Fruit fly (Drosophila melanogaster) whole organism, wandering third instar larva: ENCODE results near the gene kmr.

Experiments used
- Abd-B ChIP-seq: fragments of >200 bp; optimal IDR thresholded peaks from 2 replicates; lab custom pipeline; 2017; ENCODE audit warnings: missing biosample characterization, missing genetic modification characterization
- CG32264 ChIP-seq: fragments of 200-800 bp; sonication (Bioruptor generic); optimal IDR thresholded peaks from 2 replicates; lab custom pipeline; 2016; ENCODE audit warnings: missing biosample characterization, missing genetic modification characterization
- CG9705 ChIP-seq: fragments of 200-800 bp; sonication (Bioruptor generic); optimal IDR thresholded peaks from 2 replicates; lab custom pipeline; 2018; ENCODE audit warnings: missing biosample characterization, mild to moderate bottlenecking, missing genetic modification characterization
- CrebA ChIP-seq: fragments of 200-800 bp; sonication (Bioruptor generic); optimal IDR thresholded peaks from 2 replicates; lab custom pipeline; 2016; ENCODE audit warnings: missing biosample characterization, mild to moderate bottlenecking, missing genetic modification characterization, borderline replicate concordance
- Dfd ChIP-seq: fragments of >200 bp; optimal IDR thresholded peaks from 2 replicates; lab custom pipeline; 2017; ENCODE audit warnings: missing biosample characterization, missing genetic modification characterization
- Dif ChIP-seq: fragments of 200-275, 200-300 bp; sonication (Bioruptor generic); optimal IDR thresholded peaks from 2 replicates; lab custom pipeline; 2018; ENCODE audit warnings: missing biosample characterization, missing genetic modification characterization; ENCODE audit not compliant: partially characterized antibody
- GATAd ChIP-seq: sonication (Bioruptor generic); optimal IDR thresholded peaks from 2 replicates; lab custom pipeline; 2016; ENCODE audit warnings: missing biosample characterization, missing genetic modification characterization
- HLH106 ChIP-seq: fragments of 200-800 bp; optimal IDR thresholded peaks from 3 replicates; lab custom pipeline; 2019; ENCODE audit warnings: missing biosample characterization, mild to moderate bottlenecking, missing genetic modification characterization, moderate library complexity
- Hnf4 ChIP-seq: fragments of 200-800 bp; sonication (Bioruptor generic); optimal IDR thresholded peaks from 2 replicates; lab custom pipeline; 2016; ENCODE audit warnings: missing biosample characterization, mild to moderate bottlenecking, missing genetic modification characterization
- Hr83 ChIP-seq: fragments of 200-300 bp; sonication (Bioruptor generic); optimal IDR thresholded peaks from 2 replicates; lab custom pipeline; 2016; ENCODE audit warnings: missing biosample characterization, mild to moderate bottlenecking, missing genetic modification characterization, moderate library complexity; ENCODE audit not compliant: poor library complexity, severe bottlenecking
- Jra ChIP-seq: sonication (Bioruptor generic); optimal IDR thresholded peaks from 2 replicates; lab custom pipeline; 2016; ENCODE audit warnings: missing biosample characterization, missing genetic modification characterization
- Mio ChIP-seq: sonication (Bioruptor generic); optimal IDR thresholded peaks from 2 replicates; lab custom pipeline; 2016; ENCODE audit warnings: missing biosample characterization, missing genetic modification characterization
- Myc ChIP-seq: fragments of >200 bp; optimal IDR thresholded peaks from 2 replicates; lab custom pipeline; 2017
- N ChIP-seq: fragments of >200 bp; optimal IDR thresholded peaks from 2 replicates; lab custom pipeline; 2018; ENCODE audit warnings: missing biosample characterization, missing external identifiers, missing genetic modification characterization
- OdsH ChIP-seq: fragments of 200-800 bp; sonication (Bioruptor generic); optimal IDR thresholded peaks from 2 replicates; lab custom pipeline; 2016; ENCODE audit warnings: missing biosample characterization, mild to moderate bottlenecking, missing genetic modification characterization
- Rel ChIP-seq, 2 experiments: fragments of 200-800 bp; sonication (Bioruptor generic) in 1 of 2; optimal IDR thresholded peaks; 2 replicates in 1 of 2; 3 replicates in 1 of 2; lab custom pipeline; 2016 to 2019; ENCODE audit warnings: mild to moderate bottlenecking in 2 of 2, missing biosample characterization in 2 of 2, missing genetic modification characterization in 2 of 2, moderate library complexity in 1 of 2
- Sp1 ChIP-seq: fragments of 200-800 bp; sonication (Bioruptor generic); optimal IDR thresholded peaks from 3 replicates; lab custom pipeline; 2019; ENCODE audit warnings: missing biosample characterization, mild to moderate bottlenecking, missing genetic modification characterization, moderate library complexity
- Vsx2 ChIP-seq: fragments of 200-300, 225-300 bp; sonication (Bioruptor generic); optimal IDR thresholded peaks from 2 replicates; lab custom pipeline; 2018; ENCODE audit warnings: missing biosample characterization, missing genetic modification characterization; ENCODE audit not compliant: partially characterized antibody
- br ChIP-seq: fragments of 200-800 bp; sonication (Bioruptor generic); optimal IDR thresholded peaks from 2 replicates; lab custom pipeline; 2016; ENCODE audit warnings: missing biosample characterization, missing genetic modification characterization
- brk ChIP-seq: fragments of 200-800 bp; sonication (Bioruptor generic); optimal IDR thresholded peaks from 2 replicates; lab custom pipeline; 2016; ENCODE audit warnings: missing biosample characterization, mild to moderate bottlenecking, missing genetic modification characterization
- dl ChIP-seq, 2 experiments: fragments of 175-275, 200-275 bp in 1 of 2; fragments of 200-275 bp in 1 of 2; sonication (Bioruptor generic); optimal IDR thresholded peaks; lab custom pipeline; 2018; ENCODE audit warnings: mild to moderate bottlenecking in 2 of 2, missing biosample characterization in 2 of 2, missing genetic modification characterization in 2 of 2, moderate library complexity in 2 of 2; ENCODE audit not compliant: partially characterized antibody in 2 of 2, insufficient read depth in 1 of 2
- dmrt93B ChIP-seq: fragments of 200-800 bp; sonication (Bioruptor generic); optimal IDR thresholded peaks from 2 replicates; lab custom pipeline; 2018; ENCODE audit warnings: missing biosample characterization, mild to moderate bottlenecking, missing genetic modification characterization
- dsf ChIP-seq: sonication (Bioruptor generic); optimal IDR thresholded peaks from 2 replicates; lab custom pipeline; 2016; ENCODE audit warnings: missing biosample characterization, missing genetic modification characterization, borderline replicate concordance
- ey ChIP-seq: fragments of 200-800 bp; sonication (Bioruptor generic); optimal IDR thresholded peaks from 2 replicates; lab custom pipeline; 2016; ENCODE audit warnings: missing biosample characterization, missing genetic modification characterization
- foxo ChIP-seq, 2 experiments: fragments of 200-800 bp; sonication (Bioruptor generic); optimal IDR thresholded peaks; 2 replicates in 1 of 2; 3 replicates in 1 of 2; lab custom pipeline; 2016 to 2017; ENCODE audit warnings: missing biosample characterization in 2 of 2, missing genetic modification characterization in 2 of 2
- fru ChIP-seq: fragments of 200-800 bp; sonication (Bioruptor generic); optimal IDR thresholded peaks from 3 replicates; lab custom pipeline; 2016; ENCODE audit warnings: missing biosample characterization, mild to moderate bottlenecking, missing genetic modification characterization
- h ChIP-seq: fragments of 200-800 bp; sonication (Bioruptor generic); optimal IDR thresholded peaks from 3 replicates; lab custom pipeline; 2016; ENCODE audit warnings: missing biosample characterization, mild to moderate bottlenecking, missing genetic modification characterization
- jim ChIP-seq: fragments of 175-275, 200-325 bp; sonication (Bioruptor generic); optimal IDR thresholded peaks from 2 replicates; lab custom pipeline; 2016; ENCODE audit warnings: missing biosample characterization, mild to moderate bottlenecking, missing genetic modification characterization
- lola ChIP-seq: fragments of >200 bp; optimal IDR thresholded peaks from 2 replicates; lab custom pipeline; 2017; ENCODE audit warnings: missing biosample characterization, missing genetic modification characterization
- pan ChIP-seq: fragments of >200 bp; optimal IDR thresholded peaks from 2 replicates; lab custom pipeline; 2017
- rgr ChIP-seq: fragments of 200-800 bp; sonication (Bioruptor generic); optimal IDR thresholded peaks from 3 replicates; lab custom pipeline; 2016; ENCODE audit warnings: missing biosample characterization, mild to moderate bottlenecking, missing genetic modification characterization
- sage ChIP-seq: fragments of 200-800 bp; sonication (Bioruptor generic); optimal IDR thresholded peaks from 2 replicates; lab custom pipeline; 2016; ENCODE audit warnings: missing biosample characterization, mild to moderate bottlenecking, missing genetic modification characterization
- sv ChIP-seq: fragments of 200-800 bp; sonication (Bioruptor generic); optimal IDR thresholded peaks from 3 replicates; lab custom pipeline; 2016; ENCODE audit warnings: missing biosample characterization, missing genetic modification characterization
- tai ChIP-seq: sonication (Bioruptor generic); optimal IDR thresholded peaks from 2 replicates; lab custom pipeline; 2016; ENCODE audit warnings: missing biosample characterization, missing genetic modification characterization
- woc ChIP-seq: sonication (Bioruptor generic); optimal IDR thresholded peaks from 2 replicates; lab custom pipeline; 2016; ENCODE audit warnings: missing biosample characterization, mild to moderate bottlenecking, missing genetic modification characterization

Gene kmr

DNA sequence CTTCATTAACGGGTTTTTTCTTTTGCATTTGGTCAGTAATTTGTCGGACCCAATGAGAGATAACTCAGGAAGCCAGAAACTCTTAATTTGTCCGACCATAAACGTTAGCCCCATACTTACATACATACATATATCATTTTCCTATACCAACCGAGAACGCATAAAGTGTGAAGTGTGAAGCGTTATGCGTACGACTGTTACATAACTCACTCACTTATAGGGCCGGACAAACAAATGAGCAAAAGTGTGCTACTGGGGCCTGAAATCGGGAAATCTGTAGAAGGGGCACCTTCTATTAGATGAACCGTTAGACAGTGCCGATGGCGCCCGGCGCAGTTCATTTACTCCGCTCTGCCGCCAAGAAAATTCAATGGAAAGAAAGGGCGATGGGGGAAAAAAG is 7.0 kb downstream of the kmr start:
- TF ChIP-seq N (GFP tag; lab: Kevin White, UChicago) (no peak), sage (no peak), dsf (no peak), woc (GFP tag; lab: Kevin White, UChicago) (no peak), GATAd (no peak), ey (GFP tag; lab: Kevin White, UChicago) (no peak), CG32264 (no peak), lola (GFP tag; lab: Kevin White, UChicago) (no peak), brk (GFP tag; lab: Kevin White, UChicago) (no peak), OdsH (no peak), Hnf4 (GFP tag; lab: Kevin White, UChicago) (no peak), Myc (lab: Kevin White, UChicago) (no peak), br (GFP tag; lab: Kevin White, UChicago) (no peak), sv (no peak), Dfd (no peak), foxo (GFP tag; optimal IDR thresholded peaks at IDR 0.05; lab: Kevin White, UChicago) (no peak), dmrt93B (GFP tag; lab: Kevin White, UChicago) (no peak), Dif (GFP tag; lab: Kevin White, UChicago) (no peak), HLH106 (no peak)

DNA sequence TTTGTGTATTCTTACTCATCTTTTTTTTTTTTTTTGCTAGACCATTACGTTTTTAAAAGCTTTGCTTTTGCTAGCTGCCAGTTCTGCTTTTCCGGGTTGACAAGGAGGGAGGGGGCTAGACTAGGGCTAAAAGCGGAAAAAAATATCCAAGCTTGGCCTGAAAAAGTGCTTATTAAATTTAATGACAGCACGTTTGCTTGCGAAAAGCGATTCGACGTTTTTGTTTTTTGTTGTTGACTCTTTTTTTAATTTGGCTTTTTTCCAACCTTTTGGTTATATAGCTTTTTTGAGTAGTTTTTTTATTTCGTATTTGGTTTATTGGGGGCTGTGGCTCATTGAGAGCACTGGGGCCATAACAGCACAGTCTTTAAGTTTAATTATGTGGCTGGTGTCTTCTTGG is 7.4 kb downstream of the kmr start:
- TF ChIP-seq sage (no peak), br (GFP tag; lab: Kevin White, UChicago) (no peak), Mio (GFP tag; lab: Kevin White, UChicago) (no peak), tai (GFP tag; lab: Kevin White, UChicago) (no peak), foxo (GFP tag; optimal IDR thresholded peaks at IDR 0.05; lab: Kevin White, UChicago) (no peak), Vsx2 (GFP tag; lab: Kevin White, UChicago) (no peak), OdsH (no peak), Jra (no peak), jim (GFP tag; lab: Kevin White, UChicago) (no peak), rgr (GFP tag; lab: Kevin White, UChicago) (no peak), CrebA (GFP tag; lab: Kevin White, UChicago) (no peak), pan (lab: Kevin White, UChicago) (no peak), Myc (lab: Kevin White, UChicago) (no peak)

DNA sequence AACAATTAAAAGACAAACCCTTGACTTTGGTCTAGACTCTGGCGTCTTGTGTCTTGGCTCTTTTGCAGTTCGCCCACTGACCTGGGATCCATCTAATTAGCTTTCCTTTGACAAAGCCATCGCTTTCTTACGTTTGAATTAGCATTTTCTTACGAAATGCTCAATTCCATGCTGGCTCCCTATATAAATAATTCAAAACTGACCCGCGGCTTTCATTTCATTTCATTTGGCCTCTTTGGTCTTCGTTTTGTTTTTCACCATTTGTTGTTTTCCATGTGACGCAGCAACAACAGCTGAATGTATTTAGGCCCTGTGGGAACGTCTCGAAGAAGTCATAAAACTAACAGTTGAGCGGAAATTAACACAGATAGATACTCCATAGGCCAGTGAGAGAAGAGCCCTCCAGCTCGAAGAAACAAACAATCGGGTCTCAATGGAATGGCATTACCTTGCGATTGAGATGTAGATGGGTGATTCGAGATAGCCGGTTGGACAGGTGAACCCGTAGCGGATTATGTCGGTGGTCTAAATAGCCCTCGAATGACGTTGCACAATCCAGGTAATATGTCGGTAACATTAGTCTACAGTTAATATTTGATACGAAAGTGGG is 9.1 kb downstream of the kmr start:
- TF ChIP-seq CG9705 (no peak), brk (GFP tag; lab: Kevin White, UChicago) (no peak), Rel (GFP tag; optimal IDR thresholded peaks at IDR 0.05; lab: Kevin White, UChicago) (no peak), Rel (tag; optimal IDR thresholded peaks at IDR 0.05; lab: Kevin White, UChicago) (no peak), fru (GFP tag; lab: Kevin White, UChicago) (no peak), GATAd (no peak), Sp1 (no peak), Mio (GFP tag; lab: Kevin White, UChicago) (no peak), sage (no peak), Abd-B (no peak), CG32264 (no peak), Myc (lab: Kevin White, UChicago) (no peak), woc (GFP tag; lab: Kevin White, UChicago) (no peak), h (no peak), tai (GFP tag; lab: Kevin White, UChicago) (no peak)

DNA sequence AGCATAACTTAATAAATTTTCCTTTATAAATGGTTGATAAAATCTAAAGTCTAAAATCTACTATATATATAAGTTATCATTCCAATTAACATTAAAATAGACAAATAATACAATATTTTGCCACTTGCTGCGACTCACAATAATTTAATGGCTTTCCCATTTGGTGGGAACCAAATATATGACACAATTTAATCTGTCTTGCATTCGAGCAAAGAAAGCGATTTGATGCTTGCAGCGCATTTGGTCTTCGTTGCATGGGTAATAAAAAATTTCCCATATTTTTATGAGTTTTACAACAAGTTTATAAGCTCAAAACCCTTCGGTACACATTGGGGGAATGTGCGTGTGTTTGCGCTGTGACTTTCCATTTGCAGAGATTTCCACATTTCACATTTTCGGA is 11.8 kb downstream of the kmr start:
- TF ChIP-seq HLH106, result no peak
- TF ChIP-seq dl (GFP tag; optimal IDR thresholded peaks at IDR 0.05; lab: Kevin White, UChicago; ENCODE audit: insufficient read depth in 1 of 2, partially characterized antibody in 2 of 2), result no peak
- TF ChIP-seq Hr83, result no peak
- no peak for TF ChIP-seq tai (GFP tag; lab: Kevin White, UChicago)
- no peak for TF ChIP-seq woc (GFP tag; lab: Kevin White, UChicago)
- TF ChIP-seq br (GFP tag; lab: Kevin White, UChicago), result no peak
- TF ChIP-seq OdsH, result no peak
- no peak for TF ChIP-seq Myc (lab: Kevin White, UChicago)
- TF ChIP-seq ey (GFP tag; lab: Kevin White, UChicago), result no peak
- TF ChIP-seq h, result no peak
- TF ChIP-seq Jra, result no peak
- no peak for TF ChIP-seq GATAd
- no peak for TF ChIP-seq dsf
- TF ChIP-seq Dfd, result no peak
- no peak for TF ChIP-seq jim (GFP tag; lab: Kevin White, UChicago)
- no peak for TF ChIP-seq Sp1
- TF ChIP-seq sv, result no peak
- TF ChIP-seq Hnf4 (GFP tag; lab: Kevin White, UChicago), result no peak
